Fruit fly (Drosophila melanogaster) whole organism, embryonic: ENCODE data around the gene CG32147.

Source experiments
- Atf3 ChIP-seq: fragments of 200-800 bp; sonication (Bioruptor generic); optimal IDR thresholded peaks from 3 replicates; lab custom pipeline; 2016; ENCODE audit warnings: missing biosample characterization, missing genetic modification characterization
- Blimp-1 ChIP-seq: fragments of 200-800 bp; sonication (Bioruptor generic); optimal IDR thresholded peaks from 3 replicates; lab custom pipeline; 2018; ENCODE audit warnings: missing biosample characterization, missing genetic modification characterization, mild to moderate bottlenecking, moderate library complexity, missing genetic modification reagents
- Bteb2 ChIP-seq: fragments of 200-800 bp; sonication (Bioruptor generic); optimal IDR thresholded peaks from 2 replicates; lab custom pipeline; 2016; ENCODE audit warnings: missing biosample characterization, missing genetic modification characterization
- CG10267 ChIP-seq: fragments of 200-800 bp; sonication (Bioruptor generic); optimal IDR thresholded peaks from 2 replicates; lab custom pipeline; 2018; ENCODE audit warnings: missing biosample characterization, mild to moderate bottlenecking, missing genetic modification characterization, moderate library complexity
- CG10366 ChIP-seq: fragments of 200-800 bp; sonication (Bioruptor generic); IDR thresholded peaks from 2 replicates; pipeline ENCODE4 v1.3.6; 2022; ENCODE audit warnings: missing biosample characterization, missing genetic modification characterization
- CG12071 ChIP-seq: fragments of 200-800 bp; sonication (Bioruptor generic); optimal IDR thresholded peaks from 3 replicates; lab custom pipeline; 2018; ENCODE audit warnings: missing biosample characterization, mild to moderate bottlenecking, missing genetic modification characterization
- CG12219 ChIP-seq: fragments of 200-800 bp; sonication (Bioruptor generic); optimal IDR thresholded peaks from 3 replicates; lab custom pipeline; 2018; ENCODE audit warnings: missing biosample characterization, mild to moderate bottlenecking, missing genetic modification characterization
- CG12769 ChIP-seq: fragments of 200-800 bp; sonication (Bioruptor generic); optimal IDR thresholded peaks from 2 replicates; lab custom pipeline; 2019; ENCODE audit warnings: missing biosample characterization, mild to moderate bottlenecking, missing genetic modification characterization, moderate library complexity
- CG13123 ChIP-seq: fragments of 200-800 bp; sonication (Bioruptor generic); optimal IDR thresholded peaks from 2 replicates; lab custom pipeline; 2016; ENCODE audit warnings: missing biosample characterization, missing genetic modification characterization
- CG13894 ChIP-seq: fragments of 200-800 bp; sonication (Bioruptor generic); optimal IDR thresholded peaks from 3 replicates; lab custom pipeline; 2018; ENCODE audit warnings: missing biosample characterization, mild to moderate bottlenecking, missing genetic modification characterization, moderate library complexity
- CG14441 ChIP-seq: fragments of 200-800 bp; sonication (Bioruptor generic); IDR thresholded peaks from 2 replicates; pipeline ENCODE4 v1.3.6; 2022; ENCODE audit warnings: missing biosample characterization, missing genetic modification characterization
- CG17328 ChIP-seq: fragments of 200-800 bp; sonication (Bioruptor generic); IDR thresholded peaks from 2 replicates; pipeline ENCODE4 v1.3.6; 2022; ENCODE audit warnings: missing biosample characterization, missing genetic modification characterization
- CG17359 ChIP-seq: fragments of 200-800 bp; sonication (Bioruptor generic); optimal IDR thresholded peaks from 3 replicates; lab custom pipeline; 2018; ENCODE audit warnings: missing biosample characterization, mild to moderate bottlenecking, missing genetic modification characterization, moderate library complexity
- CG2120 ChIP-seq: fragments of 200-800 bp; sonication (Bioruptor generic); optimal IDR thresholded peaks from 3 replicates; lab custom pipeline; 2016; ENCODE audit warnings: missing biosample characterization, missing genetic modification characterization
- CG2129 ChIP-seq: fragments of 200-800 bp; sonication (Bioruptor generic); IDR thresholded peaks from 2 replicates; pipeline ENCODE4 v1.3.6; 2022; ENCODE audit warnings: missing biosample characterization, missing genetic modification characterization; ENCODE audit not compliant: partially characterized antibody
- CG7271 ChIP-seq: fragments of 200-800 bp; sonication (Bioruptor generic); optimal IDR thresholded peaks from 2 replicates; lab custom pipeline; 2018; ENCODE audit warnings: missing biosample characterization, mild to moderate bottlenecking, missing genetic modification characterization, moderate library complexity
- CG7987 ChIP-seq: fragments of 200-800 bp; sonication (Bioruptor generic); optimal IDR thresholded peaks from 2 replicates; lab custom pipeline; 2018; ENCODE audit warnings: missing biosample characterization, mild to moderate bottlenecking, missing genetic modification characterization, moderate library complexity
- Dad ChIP-seq: fragments of 200-800 bp; sonication (Bioruptor generic); optimal IDR thresholded peaks from 3 replicates; lab custom pipeline; 2016; ENCODE audit warnings: missing biosample characterization, missing genetic modification characterization
- Hmx ChIP-seq: fragments of 200-800 bp; sonication (Bioruptor generic); optimal IDR thresholded peaks from 2 replicates; lab custom pipeline; 2016; ENCODE audit warnings: missing biosample characterization, missing genetic modification characterization
- Hr3 ChIP-seq: fragments of 200-800 bp; sonication (Bioruptor generic); optimal IDR thresholded peaks from 3 replicates; lab custom pipeline; 2016; ENCODE audit warnings: missing biosample characterization, missing genetic modification characterization
- MESR4 ChIP-seq: fragments of 200-800 bp; sonication (Bioruptor generic); optimal IDR thresholded peaks from 2 replicates; lab custom pipeline; 2018; ENCODE audit warnings: missing biosample characterization, mild to moderate bottlenecking, missing genetic modification characterization, moderate library complexity
- NC2β ChIP-seq: fragments of 200-800 bp; sonication (Bioruptor generic); optimal IDR thresholded peaks from 2 replicates; lab custom pipeline; 2016; ENCODE audit warnings: missing biosample characterization, missing genetic modification characterization
- Nf-YA ChIP-seq: fragments of 200-800 bp; sonication (Bioruptor generic); IDR thresholded peaks from 2 replicates; pipeline ENCODE4 v1.3.6; 2022; ENCODE audit warnings: missing biosample characterization, missing genetic modification characterization
- Oaz ChIP-seq: fragments of 200-800 bp; sonication (Bioruptor generic); IDR thresholded peaks from 2 replicates; pipeline ENCODE4 v1.3.6; 2022; ENCODE audit warnings: missing biosample characterization, missing genetic modification characterization
- Poxn ChIP-seq: fragments of 200-800 bp; sonication (Bioruptor generic); IDR thresholded peaks from 2 replicates; pipeline ENCODE4 v1.3.6; 2022; ENCODE audit warnings: missing biosample characterization, missing genetic modification characterization
- Six4 ChIP-seq: fragments of 200-800 bp; sonication (Bioruptor generic); optimal IDR thresholded peaks from 2 replicates; lab custom pipeline; 2016; ENCODE audit warnings: missing biosample characterization, missing genetic modification characterization
- bsh ChIP-seq, 2 experiments: fragments of 200-800 bp; sonication (Bioruptor generic); optimal IDR thresholded peaks; 2 replicates each; lab custom pipeline; 2017 to 2018; ENCODE audit warnings: mild to moderate bottlenecking in 2 of 2, missing biosample characterization in 2 of 2, missing genetic modification characterization in 2 of 2, moderate library complexity in 1 of 2
- dimm ChIP-seq: fragments of 200-800 bp; sonication (Bioruptor generic); IDR thresholded peaks from 2 replicates; pipeline ENCODE4 v1.3.6; 2022; ENCODE audit warnings: missing biosample characterization, missing genetic modification characterization
- dpn ChIP-seq, 2 experiments: fragments of 200-800 bp; sonication (Bioruptor generic); optimal IDR thresholded peaks; 3 replicates each; lab custom pipeline; 2016; ENCODE audit warnings: missing biosample characterization in 2 of 2, missing genetic modification characterization in 2 of 2
- eve ChIP-seq, 2 experiments: fragments of >200 bp; optimal IDR thresholded peaks; 2 replicates each; lab custom pipeline; 2017; ENCODE audit warnings: missing biosample characterization in 2 of 2, missing genetic modification characterization in 2 of 2
- fd102C ChIP-seq: fragments of 200-800 bp; sonication (Bioruptor generic); optimal IDR thresholded peaks from 2 replicates; lab custom pipeline; 2018; ENCODE audit warnings: missing biosample characterization, mild to moderate bottlenecking, missing genetic modification characterization, moderate library complexity
- gce ChIP-seq: fragments of 200-800 bp; sonication (Bioruptor generic); IDR thresholded peaks from 3 replicates; pipeline ENCODE4 v1.3.6; 2022; ENCODE audit warnings: missing biosample characterization, missing genetic modification characterization
- gem ChIP-seq: fragments of 200-800 bp; sonication (Bioruptor generic); optimal IDR thresholded peaks from 2 replicates; lab custom pipeline; 2019; ENCODE audit warnings: missing biosample characterization, mild to moderate bottlenecking, missing genetic modification characterization, moderate library complexity
- gt ChIP-seq: fragments of 200-800 bp; sonication (Bioruptor generic); IDR thresholded peaks from 2 replicates; pipeline ENCODE4 v1.3.6; 2022; ENCODE audit warnings: missing biosample characterization, missing genetic modification characterization
- hb ChIP-seq: fragments of 200-800 bp; sonication (Bioruptor generic); IDR thresholded peaks from 3 replicates; pipeline ENCODE4 v1.3.6; 2022; ENCODE audit warnings: missing biosample characterization, missing genetic modification characterization; ENCODE audit not compliant: partially characterized antibody
- hkb ChIP-seq, 2 experiments: fragments of 200-800 bp in 1 of 2; fragments of >200 bp in 1 of 2; sonication (Bioruptor generic) in 1 of 2; IDR thresholded peaks in 1 of 2; optimal IDR thresholded peaks in 1 of 2; 2 replicates each; pipeline versions ENCODE4 v1.3.6 to Lab custom; 2017 to 2022; ENCODE audit warnings: missing biosample characterization in 1 of 2, missing genetic modification characterization in 1 of 2
- hth ChIP-seq: fragments of >200 bp; optimal IDR thresholded peaks from 2 replicates; lab custom pipeline; 2017; ENCODE audit warnings: inconsistent platforms
- jing ChIP-seq: fragments of 200-800 bp; sonication (Bioruptor generic); optimal IDR thresholded peaks from 2 replicates; lab custom pipeline; 2018; ENCODE audit warnings: missing biosample characterization, mild to moderate bottlenecking, missing genetic modification characterization
- jumu ChIP-seq: fragments of 200-800 bp; sonication (Bioruptor generic); optimal IDR thresholded peaks from 3 replicates; lab custom pipeline; 2016; ENCODE audit warnings: missing biosample characterization, missing genetic modification characterization
- nerfin-2 ChIP-seq: fragments of 200-800 bp; sonication (Bioruptor generic); IDR thresholded peaks from 2 replicates; pipeline ENCODE4 v1.3.6; 2022; ENCODE audit warnings: missing biosample characterization, missing genetic modification characterization; ENCODE audit not compliant: partially characterized antibody
- pan ChIP-seq, 4 experiments: fragments of >200 bp in 3 of 4; fragments of 200-800 bp in 1 of 4; sonication (Bioruptor generic) in 1 of 4; optimal IDR thresholded peaks in 3 of 4; IDR thresholded peaks in 1 of 4; 2 replicates each; pipeline versions ENCODE4 v1.3.6 to Lab custom; 2017 to 2022; ENCODE audit warnings: missing biosample characterization in 2 of 4, missing genetic modification characterization in 2 of 4, mixed read lengths in 1 of 4
- prd ChIP-seq, 3 experiments: fragments of >200 bp in 2 of 3; fragments of 200-800 bp in 1 of 3; sonication (Bioruptor generic) in 1 of 3; optimal IDR thresholded peaks in 2 of 3; IDR thresholded peaks in 1 of 3; 2 replicates in 2 of 3; 3 replicates in 1 of 3; pipeline versions ENCODE4 v1.3.6 to Lab custom; 2017 to 2022; ENCODE audit warnings: missing biosample characterization in 1 of 3, missing genetic modification characterization in 1 of 3
- psq ChIP-seq: fragments of 200-800 bp; sonication (Bioruptor generic); optimal IDR thresholded peaks from 2 replicates; lab custom pipeline; 2017; ENCODE audit warnings: missing biosample characterization, missing genetic modification characterization
- ranshi ChIP-seq: fragments of 200-800 bp; sonication (Bioruptor generic); IDR thresholded peaks from 2 replicates; pipeline ENCODE4 v1.3.6; 2022; ENCODE audit warnings: missing biosample characterization, missing genetic modification characterization
- sr ChIP-seq: fragments of 200-800 bp; sonication (Bioruptor generic); IDR thresholded peaks from 3 replicates; pipeline ENCODE4 v1.3.6; 2022; ENCODE audit warnings: missing biosample characterization, missing genetic modification characterization
- tgo ChIP-seq: fragments of 200-800 bp; sonication (Bioruptor generic); IDR thresholded peaks from 3 replicates; pipeline ENCODE4 v1.3.6; 2022; ENCODE audit warnings: missing biosample characterization, missing genetic modification characterization
- tin ChIP-seq: fragments of 200-800 bp; sonication (Bioruptor generic); optimal IDR thresholded peaks from 3 replicates; lab custom pipeline; 2016; ENCODE audit warnings: missing biosample characterization, missing genetic modification characterization
- vnd ChIP-seq: fragments of 200-800 bp; sonication (Bioruptor generic); IDR thresholded peaks from 3 replicates; pipeline ENCODE4 v1.3.6; 2022; ENCODE audit warnings: missing biosample characterization, missing genetic modification characterization; ENCODE audit not compliant: partially characterized antibody
- wek ChIP-seq: fragments of 200-800 bp; sonication (Bioruptor generic); optimal IDR thresholded peaks from 3 replicates; lab custom pipeline; 2018; ENCODE audit warnings: missing biosample characterization, mild to moderate bottlenecking, missing genetic modification characterization, moderate library complexity

The CG32147 gene

DNA sequence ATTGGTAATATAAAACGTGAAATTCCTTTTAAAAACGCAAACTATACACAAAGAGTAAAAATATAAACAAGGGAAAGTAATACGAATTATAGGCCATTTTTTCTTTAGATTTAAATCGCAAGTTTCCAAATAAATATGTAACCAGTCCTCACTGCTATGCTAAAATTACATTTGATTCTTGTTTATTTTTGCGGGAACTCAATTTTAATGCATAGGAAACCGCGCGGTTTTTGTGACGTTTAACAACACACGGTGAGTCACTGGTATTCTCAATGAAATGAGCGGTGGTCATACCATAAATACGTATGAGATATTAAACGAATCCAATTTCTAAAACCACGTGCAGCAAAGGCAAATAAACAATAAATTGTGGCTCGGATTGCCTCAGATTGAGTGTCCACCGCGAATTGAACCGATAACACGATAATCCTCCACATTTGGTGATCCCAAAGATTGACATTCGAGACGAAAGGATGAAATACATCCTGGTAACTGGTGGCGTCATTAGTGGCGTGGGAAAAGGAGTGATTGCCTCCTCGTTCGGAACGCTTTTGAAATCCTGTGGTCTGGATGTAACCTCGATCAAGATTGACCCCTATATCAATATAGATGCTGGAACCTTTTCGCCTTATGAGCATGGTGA, 45.9 kb downstream of the CG32147 start, which contains the start of gene Ctps (continued):
- TF ChIP-seq Nf-YA (GFP tag; lab: Robert Waterston, UW) (no peak), gce (no peak), CG13123 (no peak), tgo (GFP tag; lab: Robert Waterston, UW) (no peak), Six4 (GFP tag; lab: Kevin White, UChicago) (no peak), gt (GFP tag; lab: Robert Waterston, UW) (no peak), hth (lab: Kevin White, UChicago) (no peak), Dad (GFP tag; lab: Kevin White, UChicago) (no peak), gem (no peak), ranshi (GFP tag; lab: Robert Waterston, UW) (no peak), wek (no peak), Bteb2 (no peak), NC2β (no peak), dimm (GFP tag; lab: Robert Waterston, UW) (no peak), CG10267 (tag; lab: Kevin White, UChicago) (peak; percentile 93), CG12071 (no peak), CG7271 (tag; lab: Kevin White, UChicago) (no peak), prd (optimal IDR thresholded peaks at IDR 0.05; lab: Kevin White, UChicago) (no peak), prd (GFP tag; IDR thresholded peaks at IDR 0.05; lab: Robert Waterston, UW) (0 out of 3 replicates have a peak, but pooled peaks have one; percentile 19), Atf3 (GFP tag; lab: Kevin White, UChicago) (no peak), jumu (no peak), fd102C (GFP tag; lab: Kevin White, UChicago) (no peak), CG13894 (tag; lab: Kevin White, UChicago) (no peak), CG17359 (tag; lab: Kevin White, UChicago) (peak; percentile 34), Hr3 (GFP tag; lab: Kevin White, UChicago) (no peak), eve (GFP tag; optimal IDR thresholded peaks at IDR 0.05; lab: Kevin White, UChicago) (no peak), pan (optimal IDR thresholded peaks at IDR 0.05; lab: Kevin White, UChicago) (no peak), pan (GFP tag; optimal IDR thresholded peaks at IDR 0.05 in 1 of 2, IDR thresholded peaks at IDR 0.05 in 1 of 2) (no peak), Blimp-1 (GFP tag; lab: Kevin White, UChicago) (no peak), hb (no peak; the same call in 2 of the 3 replicates), tin (peak; percentile 7), nerfin-2 (no peak), CG2120 (peak; percentile 43), jing (no peak), CG12769 (peak; percentile 2), MESR4 (GFP tag; lab: Kevin White, UChicago) (peak; percentile 65), Poxn (GFP tag; lab: Robert Waterston, UW) (no peak), CG10366 (GFP tag; lab: Robert Waterston, UW) (no peak), CG17328 (no peak), bsh (GFP tag; optimal IDR thresholded peaks at IDR 0.05; lab: Kevin White, UChicago) (no peak), CG2129 (no peak), CG7987 (GFP tag; lab: Kevin White, UChicago) (no peak), vnd (no peak), hkb (optimal IDR thresholded peaks at IDR 0.05; lab: Kevin White, UChicago) (no peak), hkb (GFP tag; IDR thresholded peaks at IDR 0.05; lab: Robert Waterston, UW) (no peak), CG12219 (GFP tag; lab: Kevin White, UChicago) (no peak), dpn (GFP tag; optimal IDR thresholded peaks at IDR 0.05; lab: Kevin White, UChicago) (peak in 1 of 2 experiments; percentile 5), Oaz (GFP tag; lab: Robert Waterston, UW) (no peak), CG14441 (GFP tag; lab: Robert Waterston, UW) (no peak), psq (GFP tag; lab: Kevin White, UChicago) (no peak), sr (GFP tag; lab: Robert Waterston, UW) (no peak), Hmx (GFP tag; lab: Kevin White, UChicago) (no peak)
